Fruit fly (Drosophila melanogaster): ENCODE results near the gene kuk.

The kuk gene

DNA sequence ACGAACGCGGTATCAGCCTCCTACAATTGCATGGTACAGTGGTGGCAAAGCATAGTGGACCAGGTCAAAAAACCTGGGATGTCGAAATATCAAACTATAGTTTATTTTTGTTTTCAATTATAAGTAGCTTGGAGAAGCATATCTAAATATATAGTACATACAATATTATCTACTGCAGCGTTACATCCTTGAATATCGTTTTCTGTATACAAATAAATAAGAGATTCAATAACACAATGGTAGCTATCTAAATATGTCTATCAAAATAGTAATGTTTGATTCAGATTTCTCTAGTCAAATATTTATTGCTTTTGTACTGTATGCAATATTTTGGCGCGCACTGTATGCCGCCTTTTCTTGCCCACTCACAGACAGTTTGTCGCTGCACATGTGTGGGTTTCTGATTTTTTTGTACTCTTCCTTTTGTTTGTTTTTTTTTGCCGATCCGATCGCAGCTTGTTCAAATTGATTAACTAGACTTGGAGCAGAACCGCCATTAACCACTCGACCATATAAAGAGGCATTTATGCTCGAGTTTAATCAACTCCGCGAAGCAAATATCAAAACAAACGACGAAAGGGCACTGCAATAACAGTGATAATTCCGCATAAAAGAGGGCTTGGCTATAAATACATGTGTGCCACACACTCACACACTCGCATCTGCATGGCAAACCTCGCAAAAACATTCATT is 768 bp downstream of the kuk start:
- no peak for TF ChIP-seq CG8478 (optimal IDR thresholded peaks at IDR 0.05)
- no peak for TF ChIP-seq CTCF (optimal IDR thresholded peaks at IDR 0.05)

DNA sequence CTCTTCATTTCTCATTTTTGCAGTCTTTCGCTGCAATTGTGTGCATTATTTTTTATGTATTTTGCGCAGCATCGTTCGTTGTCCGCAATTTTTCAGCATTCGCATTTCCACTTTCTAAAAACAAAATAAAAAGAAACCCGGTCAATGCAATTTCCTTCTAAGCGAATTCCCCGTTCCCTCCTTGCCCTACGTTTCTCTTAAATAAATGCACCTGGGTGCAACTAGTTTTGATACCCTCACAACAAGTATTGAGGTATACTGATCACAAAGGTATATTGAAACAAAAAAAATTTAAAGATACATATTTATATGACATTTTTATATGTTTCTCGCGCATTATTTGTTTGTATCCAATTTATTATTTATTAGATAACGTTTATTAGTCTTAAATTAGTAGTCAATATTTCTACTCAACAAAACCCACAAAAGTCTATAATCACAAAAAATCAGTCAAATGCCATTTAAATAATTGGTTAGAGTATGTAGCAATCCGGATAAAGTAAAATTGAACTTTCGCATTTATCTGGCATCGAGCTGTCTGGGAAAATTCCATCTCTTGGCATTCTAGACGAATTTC is 1.4 kb downstream of the kuk start:
- TF ChIP-seq CTCF (optimal IDR thresholded peaks at IDR 0.05) (no peak), CG8478 (optimal IDR thresholded peaks at IDR 0.05) (no peak)

DNA sequence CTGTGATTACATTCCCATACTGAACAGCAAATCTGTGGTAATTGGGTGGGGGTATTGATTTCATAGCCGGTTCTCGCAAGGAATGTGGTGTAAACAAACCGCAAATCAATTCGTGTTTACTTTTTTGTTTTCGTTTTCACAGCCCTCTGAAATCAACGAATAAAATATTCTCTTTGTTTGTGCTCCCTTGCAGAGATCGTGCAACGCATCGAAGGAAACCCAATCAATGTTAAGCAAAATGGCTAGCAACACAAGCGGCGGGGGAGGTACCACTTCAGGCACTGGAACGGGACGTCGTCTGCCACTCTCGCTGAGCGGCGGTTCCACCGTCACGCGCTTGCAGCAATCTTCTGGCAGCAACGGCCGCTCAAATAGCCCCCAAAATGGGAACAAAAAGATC is 2.4 kb downstream of the kuk start:
- no peak for TF ChIP-seq CG8478 (optimal IDR thresholded peaks at IDR 0.05)
- TF ChIP-seq CTCF (optimal IDR thresholded peaks at IDR 0.05), result no peak

DNA sequence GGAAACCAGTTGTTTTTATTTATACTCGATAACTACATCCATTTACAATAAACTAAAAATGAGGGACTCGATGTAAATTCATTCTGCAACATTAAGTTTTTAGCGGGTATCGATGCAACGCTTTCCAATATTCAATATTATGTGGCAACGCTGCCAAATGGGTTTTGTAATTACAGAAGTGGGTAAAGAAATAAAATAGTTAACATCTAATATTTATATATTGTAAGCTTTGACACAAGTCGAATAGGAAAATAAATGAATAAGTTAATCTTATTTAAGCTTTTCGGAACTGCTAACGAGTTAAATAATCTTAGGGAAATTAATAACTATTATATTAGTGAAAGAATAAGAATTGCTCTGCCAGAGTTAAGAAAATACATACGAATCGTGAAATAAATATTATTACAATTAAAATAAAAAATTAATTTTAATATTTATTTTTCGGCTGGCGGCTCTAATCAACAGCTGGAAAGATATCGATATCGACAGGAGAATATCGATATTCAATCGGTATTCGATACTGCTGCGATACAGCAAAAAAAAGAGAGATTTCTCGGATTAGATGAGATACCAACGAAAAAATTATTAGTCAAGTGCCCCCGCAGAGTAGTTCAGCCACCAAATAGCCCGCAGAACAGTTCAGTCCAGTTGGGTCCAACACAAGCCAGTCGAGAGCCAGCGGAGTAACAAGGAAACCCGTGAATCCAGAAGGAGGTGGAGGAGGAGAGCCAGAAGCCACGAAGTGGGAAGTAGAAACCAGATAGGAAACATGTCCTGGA is 5.2 kb downstream of the kuk start, which contains the start of gene GckIII:
Gene GckIII (plus strand): TSS at position 485 of the 779 bp plus-strand sequence.
- TF ChIP-seq CG8478 (optimal IDR thresholded peaks at IDR 0.05) (no peak), CTCF (optimal IDR thresholded peaks at IDR 0.05) (no peak)

DNA sequence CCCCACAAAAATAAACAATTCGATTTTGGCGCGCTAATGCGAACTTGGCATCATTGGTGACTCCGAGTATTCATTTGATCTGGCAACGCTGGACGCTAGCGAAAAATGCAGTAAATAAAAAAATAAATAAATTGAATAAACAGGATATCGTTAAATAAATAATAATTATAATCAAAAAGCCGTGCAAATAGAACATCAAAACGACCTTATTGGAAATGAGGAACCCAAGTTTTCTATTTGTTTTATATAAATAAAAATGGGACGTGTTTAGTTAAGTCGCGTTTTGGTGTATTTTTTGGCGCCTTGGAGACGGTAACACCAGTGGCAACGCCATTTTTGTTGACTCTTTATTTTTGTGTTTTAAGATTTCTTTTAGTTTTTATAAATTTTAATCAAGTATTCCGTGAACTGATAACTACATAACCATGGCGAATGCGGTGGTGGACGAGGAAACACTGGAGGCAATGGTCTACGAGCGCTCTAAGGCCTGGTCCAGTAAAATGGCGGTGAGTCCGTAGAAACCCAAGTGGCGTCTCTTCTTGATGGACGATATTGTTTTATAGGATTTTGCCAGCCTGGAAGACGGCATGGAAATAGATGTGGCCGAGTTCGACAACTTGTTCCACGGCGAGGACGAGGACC is 8.1 kb downstream of the kuk start, which contains the start of gene cal1:
Gene cal1 (plus strand): TSS at position 304 of the 642 bp plus-strand sequence.
- TF ChIP-seq CG8478 (optimal IDR thresholded peaks at IDR 0.05) (no peak), CTCF (optimal IDR thresholded peaks at IDR 0.05) (no peak)

DNA sequence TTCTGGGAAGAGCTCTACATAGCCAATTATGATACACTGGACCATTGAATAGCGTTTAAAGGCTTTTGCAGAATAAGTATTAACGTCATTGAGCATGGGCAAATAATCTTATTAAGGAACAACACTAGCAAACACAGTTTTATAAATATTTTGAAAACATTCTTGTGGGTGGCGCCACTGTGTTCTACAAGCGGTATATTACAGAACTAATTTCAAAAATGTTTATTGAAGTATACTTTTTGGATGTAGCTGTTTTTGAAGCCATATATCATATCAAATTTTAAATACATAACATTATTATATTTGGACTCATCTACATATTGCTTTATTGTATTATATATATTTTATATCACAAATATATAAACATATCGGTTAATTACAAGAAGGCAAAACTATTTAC is 28.8 kb downstream of the kuk start:
- TF ChIP-seq CG8478 (optimal IDR thresholded peaks at IDR 0.05), result no peak
- TF ChIP-seq CTCF (optimal IDR thresholded peaks at IDR 0.05), result peak; percentile 63 to 86

DNA sequence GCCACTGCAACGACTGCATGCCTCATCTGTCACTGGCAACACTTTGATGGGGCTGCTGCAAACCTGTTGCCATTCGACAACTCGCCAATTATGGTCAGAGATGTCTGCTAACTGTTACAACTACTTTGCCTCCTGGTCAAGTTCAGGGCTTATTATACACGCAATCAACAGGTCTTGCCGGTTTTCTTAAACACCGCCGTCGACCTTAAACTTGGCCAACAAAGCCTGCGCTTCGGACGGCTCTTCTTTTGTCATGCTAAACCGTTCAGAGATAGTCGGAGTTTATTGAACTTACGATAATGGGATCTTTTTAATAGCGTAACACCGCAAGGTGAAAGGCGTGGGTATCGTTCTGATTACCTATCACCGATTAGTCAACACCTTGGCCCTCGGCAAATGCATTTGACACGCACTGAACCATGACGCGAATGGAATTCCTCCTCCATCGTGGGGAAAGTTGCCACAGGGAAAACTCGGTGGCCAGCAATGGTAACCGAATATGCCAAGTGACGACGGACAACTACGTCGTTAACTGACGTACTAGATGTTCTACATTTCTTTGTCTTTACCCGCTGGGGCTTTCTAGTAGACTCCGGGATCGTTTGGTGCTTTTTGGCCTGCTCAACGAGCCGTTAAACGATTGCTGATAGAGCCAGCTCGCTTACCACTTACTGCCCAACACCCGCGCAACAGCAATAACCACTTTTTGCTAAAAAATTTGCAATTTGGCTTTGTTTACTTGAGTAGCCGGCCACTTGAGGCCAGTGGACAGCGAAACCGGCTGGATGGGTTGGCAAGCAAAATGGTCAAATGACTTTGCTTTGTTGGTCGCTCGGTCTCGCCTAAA is 31.1 kb downstream of the kuk start:
- TF ChIP-seq CTCF (optimal IDR thresholded peaks at IDR 0.05) (no peak), CG8478 (optimal IDR thresholded peaks at IDR 0.05) (no peak)

DNA sequence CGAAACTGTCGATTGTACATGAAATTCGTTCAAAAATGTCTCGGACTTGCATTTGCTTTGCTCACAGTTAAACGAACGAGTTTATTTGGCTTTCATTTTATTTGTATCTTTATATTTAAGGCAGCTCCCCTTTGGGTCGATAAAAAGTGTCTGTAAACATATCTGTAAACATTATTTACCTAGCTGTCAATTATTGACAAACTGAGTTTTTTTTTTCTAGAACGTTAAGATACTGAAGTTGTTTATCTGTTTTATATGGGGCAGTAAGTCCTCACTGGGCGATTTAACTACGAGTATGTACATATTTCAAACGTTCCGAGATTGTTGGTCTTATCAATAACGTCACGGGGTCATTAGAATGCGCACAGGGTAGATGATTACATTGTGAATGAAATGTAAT is 35.6 kb downstream of the kuk start:
- TF ChIP-seq CG8478 (optimal IDR thresholded peaks at IDR 0.05) (no peak), CTCF (optimal IDR thresholded peaks at IDR 0.05) (no peak)

DNA sequence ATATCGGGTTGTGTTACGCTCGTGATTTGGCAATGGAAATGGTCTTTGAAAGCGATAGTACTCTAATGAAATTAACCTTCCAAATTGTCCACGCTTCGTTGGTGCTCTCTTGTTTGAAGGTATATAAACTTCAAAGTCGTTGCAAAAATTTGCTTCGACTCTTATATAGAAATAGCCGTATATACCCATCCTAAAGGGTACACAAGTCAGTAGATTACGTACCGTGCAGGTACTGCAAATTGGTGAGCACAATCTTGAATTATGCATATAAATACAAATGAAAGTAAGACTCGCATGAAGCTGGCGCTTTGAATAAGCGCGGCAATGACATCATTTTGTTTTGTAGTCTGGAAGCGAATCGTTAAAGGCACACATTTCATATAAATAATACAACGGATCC is 36.2 kb downstream of the kuk start:
- no peak for TF ChIP-seq CG8478 (optimal IDR thresholded peaks at IDR 0.05)

DNA sequence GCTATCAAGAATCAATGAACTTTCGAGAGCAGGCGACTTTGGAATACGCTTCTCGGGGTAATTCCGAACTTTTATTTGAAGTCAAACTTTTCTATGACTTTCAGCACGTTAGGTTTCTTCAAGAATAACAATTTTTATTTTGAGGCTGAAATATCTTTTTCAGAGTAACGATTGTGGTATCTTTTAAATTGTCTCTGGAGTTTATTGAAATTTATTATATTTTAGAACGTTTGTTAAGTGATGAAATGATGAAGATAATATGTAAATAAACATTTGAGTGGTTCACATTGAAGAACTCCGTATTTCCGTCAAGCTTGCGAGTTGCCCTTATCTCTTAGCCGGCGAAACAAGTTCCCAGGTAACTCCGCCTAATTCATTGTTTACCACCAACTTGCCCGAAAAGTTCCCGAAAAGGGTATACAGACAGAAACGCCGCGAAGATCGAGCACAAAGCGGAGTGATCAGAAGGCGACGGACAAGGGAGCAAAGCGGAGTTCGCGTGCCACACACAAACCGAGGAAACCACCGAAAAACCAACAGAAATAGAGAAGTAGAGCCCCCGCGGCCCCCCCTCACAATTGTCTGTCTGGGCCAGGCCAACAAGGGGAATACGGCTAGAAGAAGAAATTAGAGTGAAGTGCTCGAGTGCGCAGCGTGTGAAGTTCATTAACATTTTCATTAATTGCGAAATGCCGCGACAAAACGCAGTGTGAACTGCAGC is 37.7 kb downstream of the kuk start:
- TF ChIP-seq CG8478 (optimal IDR thresholded peaks at IDR 0.05), result no peak
- no peak for TF ChIP-seq CTCF (optimal IDR thresholded peaks at IDR 0.05)

DNA sequence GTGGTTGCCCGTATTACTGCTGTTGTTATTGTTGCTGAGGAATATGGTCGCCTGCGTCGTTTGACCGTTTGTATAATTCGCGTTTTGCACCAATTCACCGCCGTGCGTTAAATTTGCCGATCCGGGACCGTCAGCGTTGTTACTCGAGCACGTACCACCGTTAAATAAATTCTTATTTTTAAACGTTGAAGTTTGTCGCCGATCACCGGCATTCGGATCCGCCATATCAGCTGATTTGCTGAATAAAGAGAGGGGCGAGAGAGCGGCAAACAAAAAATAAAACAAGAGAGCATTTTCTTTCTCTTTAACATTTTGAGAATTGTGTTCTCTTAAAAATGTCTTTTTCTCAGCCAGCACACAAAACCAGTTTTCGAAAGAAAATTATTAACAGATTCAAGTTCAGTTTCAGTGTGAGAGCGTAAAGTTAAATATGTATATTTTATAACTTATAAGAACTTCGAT is 38.9 kb downstream of the kuk start:
- no peak for TF ChIP-seq CTCF (optimal IDR thresholded peaks at IDR 0.05)
- TF ChIP-seq CG8478 (optimal IDR thresholded peaks at IDR 0.05), result no peak

DNA sequence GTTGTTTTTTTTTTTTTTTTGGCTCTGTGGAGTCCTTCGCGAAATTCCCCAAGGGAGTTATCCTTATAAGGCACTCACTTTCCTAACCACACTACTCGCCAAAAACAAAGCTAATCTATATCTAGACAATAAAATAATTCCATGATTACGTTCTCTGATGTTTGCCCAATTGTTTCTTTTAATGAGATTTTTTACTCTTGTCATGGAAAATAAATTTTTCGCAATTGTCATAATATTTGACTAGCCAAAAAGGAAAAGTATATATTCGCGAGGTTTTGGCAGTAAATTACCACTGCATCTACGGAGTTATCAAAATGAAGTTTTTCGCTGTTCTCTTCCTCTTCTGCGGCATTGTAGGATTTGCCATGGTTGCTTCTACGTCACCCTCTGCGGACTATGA is 40.1 kb downstream of the kuk start, which contains the start of gene CG34278:
Gene CG34278 (plus strand): TSS at position 301 of the 400 bp plus-strand sequence.
- TF ChIP-seq CTCF (optimal IDR thresholded peaks at IDR 0.05) (no peak), CG8478 (optimal IDR thresholded peaks at IDR 0.05) (no peak)

DNA sequence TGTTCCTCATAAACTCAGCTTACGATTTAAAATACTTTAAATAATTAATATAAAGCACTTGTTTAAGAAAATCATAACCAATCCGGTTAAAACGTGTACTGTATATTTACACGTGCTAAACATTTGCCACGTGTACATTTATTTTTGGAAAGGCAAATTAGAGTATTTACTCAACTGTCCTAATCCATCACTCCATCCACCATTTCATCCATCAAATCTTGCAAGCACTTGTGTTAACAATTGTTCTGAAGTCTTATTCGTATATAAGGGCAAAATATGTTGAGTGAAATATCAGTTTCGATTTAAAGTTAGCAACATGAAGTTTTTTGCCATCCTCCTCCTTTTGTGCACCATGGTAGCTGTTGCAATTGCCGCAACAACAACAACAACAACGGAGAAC is 41.2 kb downstream of the kuk start, which contains the start of gene CG42779:
Gene CG42779 (plus strand): TSS at position 301 of the 400 bp plus-strand sequence.
- TF ChIP-seq CTCF (optimal IDR thresholded peaks at IDR 0.05) (no peak), CG8478 (optimal IDR thresholded peaks at IDR 0.05) (no peak)
